Fruit fly (Drosophila melanogaster): ENCODE measurements around the gene bocks.

dm6 chr3R:9551013-9551658 is 39.7 kb downstream of the bocks start:
- peak; percentile 68 for TF ChIP-seq CG6808 (GFP tag; optimal IDR thresholded peaks at IDR 0.05)
- peak; percentile 17 for TF ChIP-seq Blimp-1 (GFP tag; optimal IDR thresholded peaks at IDR 0.05)
- no peak for TF ChIP-seq Ets96B (tag; optimal IDR thresholded peaks at IDR 0.05)

All from whole organism, prepupa.